Worm (Caenorhabditis elegans): ENCODE results near the gene pxd-1.

- TF ChIP-seq ztf-11 (tag; optimal IDR thresholded peaks at IDR 0.05) (no peak), zip-8 (tag; optimal IDR thresholded peaks at IDR 0.05) (no peak), nhr-76 (tag; optimal IDR thresholded peaks at IDR 0.05) (no peak), snpc-4 (tag; optimal IDR thresholded peaks at IDR 0.05) (no peak), elt-1 (tag; optimal IDR thresholded peaks at IDR 0.05; ENCODE audit: borderline replicate concordance, insufficient read depth) (no peak), nhr-12 (tag; optimal IDR thresholded peaks at IDR 0.05) (no peak), blmp-1 (tag; optimal IDR thresholded peaks at IDR 0.05) (no peak), unc-62 (GFP tag; optimal IDR thresholded peaks at IDR 0.05) (no peak), nhr-28 (tag; optimal IDR thresholded peaks at IDR 0.05) (no peak), sem-2 (GFP tag; optimal IDR thresholded peaks at IDR 0.05) (no peak), nhr-2 (tag; optimal IDR thresholded peaks at IDR 0.05) (no peak), pha-4 (tag; optimal IDR thresholded peaks at IDR 0.05) (no peak), elt-3 (tag; optimal IDR thresholded peaks at IDR 0.05) (no peak), ces-1 (GFP tag; optimal IDR thresholded peaks at IDR 0.05) (no peak)
Observed at ce11 chrIII:3975008-3975407, 30.9 kb upstream of the pxd-1 start.
